Worm (Caenorhabditis elegans) whole organism, L1 larva: ENCODE measurements around the gene arrd-28.

Experiments
- aha-1 ChIP-seq: fragments of 150-350 bp; optimal IDR thresholded peaks from 2 replicates; lab custom pipeline; 2014; ENCODE audit warnings: missing biosample characterization, missing genetic modification characterization
- alr-1 ChIP-seq: fragments of 200-800 bp; sonication (Bioruptor generic); optimal IDR thresholded peaks from 2 replicates; lab custom pipeline; 2018; ENCODE audit warnings: borderline replicate concordance, mild to moderate bottlenecking, missing genetic modification characterization, missing compliant biosample characterization
- ama-1 ChIP-seq: fragments of 150-350 bp; optimal IDR thresholded peaks from 2 replicates; lab custom pipeline; 2014
- blmp-1 ChIP-seq: fragments of 150-350 bp; optimal IDR thresholded peaks from 2 replicates; lab custom pipeline; 2014; ENCODE audit warnings: missing biosample characterization, missing genetic modification characterization
- ceh-82 ChIP-seq, 3 experiments: fragments of 150-350 bp in 1 of 3; sonication (generic microtip) in 2 of 3; optimal IDR thresholded peaks; 2 replicates each; lab custom pipeline; 2014 to 2017; ENCODE audit warnings: missing biosample characterization in 3 of 3, missing genetic modification characterization in 3 of 3
- ceh-88 ChIP-seq: fragments of 200-800 bp; sonication (Bioruptor generic); IDR thresholded peaks from 2 replicates; pipeline ENCODE4 v1.3.6; 2022; ENCODE audit warnings: missing genetic modification characterization, missing compliant biosample characterization
- ceh-90 ChIP-seq: sonication (generic microtip); optimal IDR thresholded peaks from 2 replicates; lab custom pipeline; 2016; ENCODE audit warnings: missing genetic modification characterization, missing compliant biosample characterization
- dsc-1 ChIP-seq: sonication (generic microtip); optimal IDR thresholded peaks from 2 replicates; lab custom pipeline; 2016; ENCODE audit warnings: mild to moderate bottlenecking, missing genetic modification characterization, missing compliant biosample characterization
- efl-1 ChIP-seq, 4 experiments: fragments of 150-350 bp; optimal IDR thresholded peaks in 3 of 4; peaks in 1 of 4; 1 replicate in 1 of 4; 2 replicates in 3 of 4; lab custom pipeline; 2014; ENCODE audit warnings: missing biosample characterization in 2 of 4, missing genetic modification characterization in 2 of 4, missing genetic modification reagents in 2 of 4
- elt-2 ChIP-seq: sonication (generic microtip); optimal IDR thresholded peaks from 2 replicates; lab custom pipeline; 2016; ENCODE audit warnings: missing genetic modification characterization, mild to moderate bottlenecking, inconsistent platforms, missing compliant biosample characterization, missing genetic modification reagents
- elt-3 ChIP-seq, 6 experiments: fragments of 150-350 bp in 1 of 6; sonication (generic microtip); optimal IDR thresholded peaks; 2 replicates each; lab custom pipeline; 2017 to 2018; ENCODE audit warnings: missing biosample characterization in 6 of 6, missing genetic modification characterization in 6 of 6, inconsistent platforms in 1 of 6
- fkh-4 ChIP-seq: sonication (generic microtip); optimal IDR thresholded peaks from 2 replicates; lab custom pipeline; 2016; ENCODE audit warnings: missing compliant biosample characterization, missing genetic modification characterization, borderline replicate concordance
- fkh-8 ChIP-seq: sonication (generic microtip); optimal IDR thresholded peaks from 2 replicates; lab custom pipeline; 2016; ENCODE audit warnings: mild to moderate bottlenecking, missing genetic modification characterization, missing compliant biosample characterization
- fos-1 ChIP-seq: fragments of 150-350 bp; optimal IDR thresholded peaks from 2 replicates; lab custom pipeline; 2014; ENCODE audit warnings: missing biosample characterization, missing genetic modification characterization
- grh-1 ChIP-seq: fragments of 200-800 bp; sonication (Bioruptor generic); IDR thresholded peaks from 2 replicates; pipeline ENCODE4 v1.3.6; 2022; ENCODE audit warnings: missing genetic modification reagents, missing genetic modification characterization, missing compliant biosample characterization
- lin-14 ChIP-seq: fragments of 200-800 bp; sonication (Bioruptor generic); optimal IDR thresholded peaks from 2 replicates; lab custom pipeline; 2018; ENCODE audit warnings: mild to moderate bottlenecking, missing genetic modification characterization, moderate library complexity, missing compliant biosample characterization
- lin-35 ChIP-seq, 2 experiments: fragments of 150-350 bp; optimal IDR thresholded peaks; 2 replicates each; lab custom pipeline; 2014; ENCODE audit warnings: missing biosample characterization in 2 of 2, missing genetic modification characterization in 2 of 2, missing genetic modification reagents in 2 of 2
- lir-3 ChIP-seq: sonication (generic microtip); optimal IDR thresholded peaks from 2 replicates; lab custom pipeline; 2016; ENCODE audit warnings: mild to moderate bottlenecking, missing genetic modification characterization, moderate library complexity, missing compliant biosample characterization; ENCODE audit not compliant: poor library complexity
- lsy-2 ChIP-seq, 2 experiments: fragments of 150-350 bp; optimal IDR thresholded peaks; 2 replicates each; lab custom pipeline; 2014; ENCODE audit warnings: missing biosample characterization in 2 of 2, missing genetic modification characterization in 2 of 2
- mab-9 ChIP-seq: fragments of 200-800 bp; sonication (Bioruptor generic); IDR thresholded peaks from 2 replicates; pipeline ENCODE4 v1.3.6; 2022; ENCODE audit warnings: missing genetic modification reagents, missing genetic modification characterization, missing compliant biosample characterization
- mep-1 ChIP-seq: fragments of 150-350 bp; optimal IDR thresholded peaks from 2 replicates; lab custom pipeline; 2014; ENCODE audit warnings: missing biosample characterization, missing genetic modification characterization
- nhr-19 ChIP-seq: fragments of 200-800 bp; sonication (Bioruptor generic); conservative IDR thresholded peaks from 2 replicates; pipeline ENCODE4 v1.3.6; 2022; ENCODE audit warnings: missing genetic modification characterization, missing compliant biosample characterization
- nhr-20 ChIP-seq: sonication (generic microtip); optimal IDR thresholded peaks from 2 replicates; lab custom pipeline; 2016; ENCODE audit warnings: mild to moderate bottlenecking, missing genetic modification characterization, missing compliant biosample characterization
- nhr-47 ChIP-seq: sonication (generic microtip); optimal IDR thresholded peaks from 2 replicates; lab custom pipeline; 2016; ENCODE audit warnings: mild to moderate bottlenecking, missing genetic modification characterization, moderate library complexity, missing compliant biosample characterization
- nhr-71 ChIP-seq: sonication (generic microtip); optimal IDR thresholded peaks from 2 replicates; lab custom pipeline; 2016; ENCODE audit warnings: mild to moderate bottlenecking, missing genetic modification characterization, moderate library complexity, missing compliant biosample characterization
- nhr-85 ChIP-seq: sonication (generic microtip); peaks from one replicate; lab custom pipeline; 2016; ENCODE audit warnings: missing genetic modification characterization, inconsistent platforms, missing compliant biosample characterization
- nhr-90 ChIP-seq: sonication (generic microtip); optimal IDR thresholded peaks from 2 replicates; lab custom pipeline; 2016; ENCODE audit warnings: mild to moderate bottlenecking, missing genetic modification characterization, missing compliant biosample characterization; ENCODE audit not compliant: poor library complexity
- pax-3 ChIP-seq: fragments of 200-800 bp; sonication (Bioruptor generic); optimal IDR thresholded peaks from 2 replicates; lab custom pipeline; 2018; ENCODE audit warnings: mild to moderate bottlenecking, missing genetic modification characterization, moderate library complexity, missing compliant biosample characterization
- pqm-1 ChIP-seq: sonication (generic microtip); optimal IDR thresholded peaks from 3 replicates; lab custom pipeline; 2017; ENCODE audit warnings: missing biosample characterization, missing genetic modification characterization
- skn-1 ChIP-seq: fragments of 150-350 bp; optimal IDR thresholded peaks from 2 replicates; lab custom pipeline; 2014; ENCODE audit warnings: missing biosample characterization, missing genetic modification characterization
- snu-23 ChIP-seq: sonication (generic microtip); optimal IDR thresholded peaks from 2 replicates; lab custom pipeline; 2016; ENCODE audit warnings: missing genetic modification characterization, missing compliant biosample characterization
- tbx-2 ChIP-seq: sonication (generic microtip); optimal IDR thresholded peaks from 2 replicates; lab custom pipeline; 2016; ENCODE audit warnings: missing genetic modification characterization, missing compliant biosample characterization
- tlp-1 ChIP-seq: fragments of 150-350 bp; optimal IDR thresholded peaks from 2 replicates; lab custom pipeline; 2014; ENCODE audit warnings: missing biosample characterization, missing genetic modification characterization
- unc-130 ChIP-seq: fragments of 150-350 bp; optimal IDR thresholded peaks from 2 replicates; lab custom pipeline; 2017; ENCODE audit warnings: missing biosample characterization, missing genetic modification characterization, inconsistent platforms
- unc-62 ChIP-seq: fragments of 150-350 bp; optimal IDR thresholded peaks from 2 replicates; lab custom pipeline; 2014; ENCODE audit warnings: missing biosample characterization, missing genetic modification reagents, missing genetic modification characterization
- ztf-11 ChIP-seq, 2 experiments: sonication (generic microtip); optimal IDR thresholded peaks; 2 replicates each; lab custom pipeline; 2016 to 2017; ENCODE audit warnings: missing genetic modification characterization in 2 of 2, missing biosample characterization in 1 of 2, missing compliant biosample characterization in 1 of 2
- ztf-4 ChIP-seq: fragments of 150-350 bp; optimal IDR thresholded peaks from 2 replicates; lab custom pipeline; 2014; ENCODE audit warnings: missing biosample characterization, missing genetic modification characterization

Gene arrd-28

ce11 chrX:10216344-10216743, 32.5 kb downstream of the arrd-28 start:
- TF ChIP-seq ztf-11 (tag; optimal IDR thresholded peaks at IDR 0.05; lab: Kevin White, UChicago) (no peak), elt-2 (tag; lab: Kevin White, UChicago) (peak; percentile 55), lin-35 (GFP tag; optimal IDR thresholded peaks at IDR 0.05; lab: Kevin White, UChicago) (peak in 1 of 2 experiments; percentile 31), nhr-20 (tag; lab: Kevin White, UChicago) (peak; percentile 8), efl-1 (optimal IDR thresholded peaks at IDR 0.05; lab: Kevin White, UChicago) (no peak), efl-1 (GFP tag; optimal IDR thresholded peaks at IDR 0.05 in 1 of 2; lab: Kevin White, UChicago) (peak in 1 of 2 experiments; percentile 61), nhr-71 (tag; lab: Kevin White, UChicago) (peak; percentile 8), nhr-47 (tag; lab: Kevin White, UChicago) (no peak), skn-1 (tag; lab: Kevin White, UChicago) (no peak)

DNA sequence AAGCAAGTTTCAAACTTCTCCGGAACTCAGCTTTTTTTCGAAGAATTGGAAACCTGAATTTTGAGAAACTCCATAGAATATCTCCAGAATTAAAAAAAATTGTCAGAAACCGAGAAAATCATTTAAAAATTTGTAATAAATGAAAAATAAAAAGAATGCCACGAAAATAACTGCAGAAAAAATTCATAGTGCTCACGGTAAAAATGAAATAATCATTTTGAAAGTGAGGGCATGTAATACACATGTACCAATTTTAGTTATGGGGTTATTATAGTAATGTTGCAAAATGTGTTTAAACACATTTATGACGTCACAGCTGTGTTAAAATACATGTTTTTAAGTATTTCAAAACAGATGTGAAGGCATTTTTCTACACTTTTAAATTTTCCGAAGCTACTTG, 33.1 kb downstream of the arrd-28 start:
- no peak for TF ChIP-seq pqm-1 (tag; lab: Kevin White, UChicago)
- no peak for TF ChIP-seq nhr-19 (GFP tag; lab: Robert Waterston, UW)
- peak; percentile 15 for TF ChIP-seq elt-2 (tag; lab: Kevin White, UChicago)
- no peak for TF ChIP-seq tlp-1
- TF ChIP-seq mab-9 (GFP tag; lab: Robert Waterston, UW), result no peak
- TF ChIP-seq skn-1 (tag; lab: Kevin White, UChicago), result no peak
- TF ChIP-seq dsc-1 (tag; lab: Kevin White, UChicago), result peak; percentile 21
- TF ChIP-seq efl-1 (optimal IDR thresholded peaks at IDR 0.05; lab: Kevin White, UChicago), result no peak
- TF ChIP-seq efl-1 (GFP tag; optimal IDR thresholded peaks at IDR 0.05 in 1 of 2; lab: Kevin White, UChicago), result no peak
- no peak for TF ChIP-seq ceh-82 (tag; optimal IDR thresholded peaks at IDR 0.05; lab: Kevin White, UChicago)
- TF ChIP-seq ama-1 (lab: Kevin White, UChicago), result peak; percentile 12
- no peak for TF ChIP-seq alr-1 (tag; lab: Kevin White, UChicago)
- TF ChIP-seq ztf-4 (tag; lab: Kevin White, UChicago), result peak; percentile 52
- TF ChIP-seq aha-1 (tag; lab: Kevin White, UChicago), result no peak
- TF ChIP-seq fkh-8 (tag; lab: Kevin White, UChicago), result no peak
- no peak for TF ChIP-seq snu-23 (GFP tag; lab: Kevin White, UChicago)
- TF ChIP-seq, all 84 proteins: peak for 4

ce11 chrX:10218779-10219178, 35.0 kb downstream of the arrd-28 start, which contains the start of gene F44A6.5:
TSS of gene F44A6.5 (minus strand) at chrX:10218929.
- peak; percentile 38; the same call in 1 of the 2 replicates for TF ChIP-seq nhr-19 (GFP tag; lab: Robert Waterston, UW)
- peak; percentile 71 for TF ChIP-seq nhr-90
- peak; percentile 23 for TF ChIP-seq nhr-47 (tag; lab: Kevin White, UChicago)
- TF ChIP-seq ceh-82 (tag; optimal IDR thresholded peaks at IDR 0.05; lab: Kevin White, UChicago), result no peak
- peak; percentile 64 for TF ChIP-seq ztf-4 (tag; lab: Kevin White, UChicago)
- no peak for TF ChIP-seq dsc-1 (tag; lab: Kevin White, UChicago)
- peak; percentile 63 for TF ChIP-seq lin-14 (GFP tag; lab: Kevin White, UChicago)
- TF ChIP-seq lsy-2 (tag; optimal IDR thresholded peaks at IDR 0.05; lab: Kevin White, UChicago), result peak in 1 of 2 experiments; percentile 17
- peak; percentile 91 for TF ChIP-seq nhr-85 (tag; lab: Kevin White, UChicago)
- TF ChIP-seq blmp-1 (tag; lab: Kevin White, UChicago), result peak; percentile 40
- no peak for TF ChIP-seq ceh-90
- peak; percentile 60 for TF ChIP-seq snu-23 (GFP tag; lab: Kevin White, UChicago)
- peak; percentile 79 for TF ChIP-seq nhr-71 (tag; lab: Kevin White, UChicago)
- TF ChIP-seq elt-2 (tag; lab: Kevin White, UChicago), result peak; percentile 79
- TF ChIP-seq lin-35 (GFP tag; optimal IDR thresholded peaks at IDR 0.05; lab: Kevin White, UChicago), result peak in 1 of 2 experiments; percentile 34
- TF ChIP-seq unc-130 (tag; lab: Kevin White, UChicago), result peak; percentile 27
- peak; percentile 81 for TF ChIP-seq nhr-20 (tag; lab: Kevin White, UChicago)
- peak in 2 of 6 experiments; percentile 50 to 62 for TF ChIP-seq elt-3 (tag; optimal IDR thresholded peaks at IDR 0.05; lab: Kevin White, UChicago)
- TF ChIP-seq tbx-2 (tag; lab: Kevin White, UChicago), result peak; percentile 24
- TF ChIP-seq efl-1 (optimal IDR thresholded peaks at IDR 0.05; lab: Kevin White, UChicago), result no peak
- TF ChIP-seq efl-1 (GFP tag; optimal IDR thresholded peaks at IDR 0.05 in 1 of 2; lab: Kevin White, UChicago), result peak in 1 of 2 experiments; percentile 82
- no peak for TF ChIP-seq fkh-4 (tag; lab: Kevin White, UChicago)
- no peak for TF ChIP-seq ceh-88 (GFP tag; lab: Robert Waterston, UW)
- TF ChIP-seq unc-62 (GFP tag; lab: Kevin White, UChicago), result no peak
- peak; percentile 75 for TF ChIP-seq grh-1 (GFP tag; lab: Robert Waterston, UW)
- TF ChIP-seq fos-1 (tag; lab: Kevin White, UChicago), result no peak
- peak; percentile 18 for TF ChIP-seq mep-1
- TF ChIP-seq pax-3 (tag; lab: Kevin White, UChicago), result no peak
- no peak for TF ChIP-seq lir-3 (tag; lab: Kevin White, UChicago)
